Worm (Caenorhabditis elegans): ENCODE results near the gene C27F2.9.
"Not testable (repeated sequence)": the region's sequence is repeated elsewhere in the genome, so short reads cannot be mapped to it uniquely, and the experiment has no call there.

Gene C27F2.9

DNA sequence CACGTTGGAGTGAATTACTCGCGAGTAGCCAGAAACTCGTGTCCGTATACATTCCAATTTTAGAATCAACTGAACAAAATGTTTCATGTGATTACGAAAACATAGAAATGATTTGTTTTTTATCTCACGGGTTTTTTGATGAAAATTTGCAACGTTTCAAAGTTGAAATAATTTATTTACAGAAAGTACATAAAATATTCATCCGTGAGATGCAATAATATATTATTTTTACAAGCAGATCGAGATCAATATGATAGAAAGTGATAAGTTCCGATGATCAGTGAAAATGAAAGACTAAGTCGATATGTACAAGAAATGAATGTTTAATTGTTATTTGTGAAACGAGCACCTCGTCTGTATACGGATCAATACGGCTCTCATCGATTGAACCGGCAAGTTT lies 17.5 kb upstream of the C27F2.9 start, which contains the start of gene C27F2.6:
TSS of gene C27F2.6 (minus strand) at position 101 of the 400 bp plus-strand sequence.
- not testable (repeated sequence) for TF ChIP-seq sem-4, ceh-82, snpc-4 (tag; optimal IDR thresholded peaks at IDR 0.05)

DNA sequence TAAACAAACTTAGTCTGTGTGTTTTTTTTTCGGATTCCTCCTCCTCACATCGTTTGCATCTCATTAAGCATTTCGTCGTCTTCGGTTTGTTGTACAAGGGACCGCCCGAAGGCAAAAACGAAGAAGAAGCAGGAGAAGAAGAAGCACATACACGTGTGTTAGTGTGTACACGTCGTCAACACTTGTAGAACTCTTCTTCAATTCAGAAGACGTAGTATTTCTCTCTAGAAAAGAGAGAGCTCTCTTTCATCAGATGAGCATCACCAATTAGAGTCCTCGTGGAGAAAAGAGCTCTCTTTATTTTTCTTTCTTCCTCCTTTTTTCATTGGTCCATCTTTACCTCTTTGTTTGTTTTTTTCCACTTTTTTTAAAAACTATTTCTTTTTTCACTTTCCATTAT lies 5.3 kb upstream of the C27F2.9 start:
- TF ChIP-seq ztf-4 (tag; optimal IDR thresholded peaks at IDR 0.05) (no peak), nhr-25 (tag; optimal IDR thresholded peaks at IDR 0.05) (no peak), C34F6.9 (tag; optimal IDR thresholded peaks at IDR 0.05) (peak; percentile 41), lsy-2 (tag; optimal IDR thresholded peaks at IDR 0.05) (peak in 1 of 2 experiments; percentile 32), nhr-237 (tag; optimal IDR thresholded peaks at IDR 0.05) (no peak), unc-62 (GFP tag; optimal IDR thresholded peaks at IDR 0.05) (no peak), nhr-129 (tag; optimal IDR thresholded peaks at IDR 0.05) (peak; percentile 2)

DNA sequence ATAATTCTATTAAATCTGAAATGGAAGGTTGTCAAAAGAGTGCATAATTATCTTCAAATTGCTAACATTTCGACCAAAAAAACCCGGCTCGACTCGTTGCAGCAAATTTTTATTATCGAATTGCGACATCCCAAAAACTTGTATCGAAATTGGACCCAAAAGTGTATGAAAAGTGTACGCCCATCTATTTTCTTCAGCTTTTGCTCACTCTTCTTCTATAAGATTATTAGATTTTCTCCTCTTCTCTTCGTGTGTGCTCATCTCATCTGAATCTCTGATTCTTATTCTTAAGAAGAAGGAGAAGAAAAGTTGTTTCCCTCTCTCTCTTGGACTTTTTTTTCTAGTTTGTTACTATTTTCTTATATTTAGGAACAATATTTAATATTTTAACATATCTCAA lies 4.4 kb upstream of the C27F2.9 start:
- TF ChIP-seq zag-1 (tag; optimal IDR thresholded peaks at IDR 0.05), result peak; percentile 49
- TF ChIP-seq alr-1 (tag; optimal IDR thresholded peaks at IDR 0.05), result no peak
- no peak for TF ChIP-seq nhr-129 (tag; optimal IDR thresholded peaks at IDR 0.05)
- peak; percentile 29 for TF ChIP-seq C34F6.9 (tag; optimal IDR thresholded peaks at IDR 0.05)
- TF ChIP-seq nhr-237 (tag; optimal IDR thresholded peaks at IDR 0.05), result no peak
- TF ChIP-seq lin-39 (tag; optimal IDR thresholded peaks at IDR 0.05), result no peak
- TF ChIP-seq fos-1 (tag; optimal IDR thresholded peaks at IDR 0.05), result no peak
- TF ChIP-seq mdl-1 (tag; optimal IDR thresholded peaks at IDR 0.05), result no peak
- peak in 1 of 2 experiments; percentile 26 for TF ChIP-seq lsy-2 (tag; optimal IDR thresholded peaks at IDR 0.05)

DNA sequence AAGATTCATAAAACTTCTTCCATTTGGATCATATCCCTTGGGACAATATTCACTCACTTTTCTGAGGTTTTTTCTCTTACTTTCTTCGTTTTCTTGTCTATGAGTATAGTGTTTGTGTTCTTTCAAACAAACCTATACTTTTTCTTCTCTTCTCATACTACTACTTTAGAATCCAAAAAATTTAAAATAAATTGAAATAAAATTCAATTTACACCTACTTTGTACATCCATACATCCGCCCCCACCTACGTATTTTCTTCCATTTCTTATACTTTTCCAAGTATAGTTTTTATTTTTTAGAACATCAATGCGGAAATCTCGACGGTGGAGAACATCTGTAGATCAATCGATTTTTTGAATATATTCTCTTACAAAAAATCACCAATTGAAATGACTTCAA lies 2.4 kb upstream of the C27F2.9 start, which contains the start of gene nca-2:
TSS of gene nca-2 (plus strand) at position 301 of the 400 bp plus-strand sequence.
- TF ChIP-seq blmp-1 (tag; optimal IDR thresholded peaks at IDR 0.05; ENCODE audit: insufficient read depth) (no peak), lsy-2 (tag; optimal IDR thresholded peaks at IDR 0.05) (no peak), ceh-82 (tag; optimal IDR thresholded peaks at IDR 0.05) (no peak), lin-39 (tag; optimal IDR thresholded peaks at IDR 0.05) (no peak), crh-2 (tag; optimal IDR thresholded peaks at IDR 0.05) (no peak), snpc-4 (tag; optimal IDR thresholded peaks at IDR 0.05) (no peak), ztf-1 (GFP tag; conservative IDR thresholded peaks at IDR 0.05) (no peak), ztf-11 (tag; optimal IDR thresholded peaks at IDR 0.05) (no peak), nhr-21 (tag; optimal IDR thresholded peaks at IDR 0.05) (no peak), lin-11 (tag; optimal IDR thresholded peaks at IDR 0.05) (no peak), C34F6.9 (tag; optimal IDR thresholded peaks at IDR 0.05) (no peak), mab-5 (tag; optimal IDR thresholded peaks at IDR 0.05) (no peak), nhr-6 (tag; optimal IDR thresholded peaks at IDR 0.05) (no peak), ztf-4 (tag; optimal IDR thresholded peaks at IDR 0.05) (no peak), skn-1 (tag; optimal IDR thresholded peaks at IDR 0.05) (no peak), R02D3.7 (tag; optimal IDR thresholded peaks at IDR 0.05) (no peak), unc-62 (GFP tag; optimal IDR thresholded peaks at IDR 0.05) (no peak)

DNA sequence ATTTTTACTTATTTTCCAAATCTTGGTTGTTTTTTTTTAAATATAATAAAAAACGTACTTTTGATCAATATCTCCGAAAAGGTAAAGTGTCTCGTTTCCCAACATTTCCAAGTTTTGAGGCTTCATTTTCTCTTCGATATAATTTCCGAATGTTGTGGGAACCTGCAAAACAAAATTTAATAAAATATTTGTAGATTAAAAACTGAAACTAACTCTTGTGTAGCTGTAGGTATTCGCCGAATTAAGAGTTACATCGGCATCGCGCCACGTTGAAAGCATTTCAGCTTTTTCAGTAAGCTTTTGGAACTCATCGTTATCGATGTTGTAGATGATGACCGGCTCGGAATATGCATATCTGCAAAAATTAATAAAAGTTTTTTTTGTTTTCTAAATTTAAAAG lies 451 bp downstream of the C27F2.9 start, which contains the start of gene vps-22:
TSS of gene vps-22 (minus strand) at position 101 of the 400 bp plus-strand sequence.
- TF ChIP-seq ztf-4 (tag; optimal IDR thresholded peaks at IDR 0.05) (no peak), nhr-25 (tag; optimal IDR thresholded peaks at IDR 0.05) (no peak), peb-1 (tag; optimal IDR thresholded peaks at IDR 0.05) (no peak), sma-3 (GFP tag; optimal IDR thresholded peaks at IDR 0.05) (no peak), nhr-77 (tag; optimal IDR thresholded peaks at IDR 0.05) (no peak), R02D3.7 (tag; optimal IDR thresholded peaks at IDR 0.05) (no peak), gmeb-1 (tag; optimal IDR thresholded peaks at IDR 0.05) (no peak), ceh-16 (tag; optimal IDR thresholded peaks at IDR 0.05) (no peak), mab-5 (tag; optimal IDR thresholded peaks at IDR 0.05) (no peak), skn-1 (tag; optimal IDR thresholded peaks at IDR 0.05) (no peak)

DNA sequence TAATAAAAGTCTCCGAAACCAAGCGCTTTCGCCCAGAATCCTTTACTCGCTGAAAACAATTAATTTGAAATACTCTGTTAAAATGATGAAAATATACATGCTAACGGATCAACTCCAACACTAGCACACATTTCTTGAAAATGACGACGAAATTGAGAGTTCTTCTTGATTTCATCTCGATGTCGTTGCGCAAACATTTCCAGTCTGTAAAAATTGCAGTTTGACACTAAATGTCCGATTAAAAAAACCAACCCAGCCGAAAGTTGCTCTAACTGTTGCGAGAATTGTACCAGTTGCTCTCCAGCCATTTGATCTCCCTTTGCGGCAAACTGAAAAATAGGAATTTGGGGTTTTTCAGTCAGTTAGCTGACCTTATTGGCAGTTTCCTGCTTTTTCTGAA lies 1.6 kb downstream of the C27F2.9 start:
- TF ChIP-seq ztf-4 (tag; optimal IDR thresholded peaks at IDR 0.05), result no peak
- TF ChIP-seq crh-2 (tag; optimal IDR thresholded peaks at IDR 0.05), result no peak
- TF ChIP-seq snpc-4 (tag; optimal IDR thresholded peaks at IDR 0.05), result no peak
- TF ChIP-seq C34F6.9 (tag; optimal IDR thresholded peaks at IDR 0.05), result no peak
- no peak for TF ChIP-seq ZK546.5 (tag; optimal IDR thresholded peaks at IDR 0.05)
- TF ChIP-seq mdl-1 (tag; optimal IDR thresholded peaks at IDR 0.05), result no peak
- no peak for TF ChIP-seq zag-1 (tag; optimal IDR thresholded peaks at IDR 0.05)
- no peak for TF ChIP-seq F13H6.1 (tag; optimal IDR thresholded peaks at IDR 0.05)
- no peak for TF ChIP-seq sma-3 (GFP tag; optimal IDR thresholded peaks at IDR 0.05)
